Fruit fly (Drosophila melanogaster) whole organism, embryonic: Measurements from ENCODE around the gene GstD11.

Source experiments
- Ada2b ChIP-seq: fragments of 200-800 bp; sonication (Bioruptor generic); IDR thresholded peaks from 2 replicates; pipeline ENCODE4 v1.3.6; 2022; ENCODE audit warnings: missing biosample characterization, missing genetic modification characterization
- B-H1 ChIP-seq: fragments of 200-800 bp; sonication (Bioruptor generic); IDR thresholded peaks from 3 replicates; pipeline ENCODE4 v1.3.6; 2022; ENCODE audit warnings: missing biosample characterization, missing genetic modification characterization
- CG10366 ChIP-seq: fragments of 200-800 bp; sonication (Bioruptor generic); IDR thresholded peaks from 2 replicates; pipeline ENCODE4 v1.3.6; 2022; ENCODE audit warnings: missing biosample characterization, missing genetic modification characterization
- CG12744 ChIP-seq: fragments of 200-800 bp; sonication (Bioruptor generic); optimal IDR thresholded peaks from 2 replicates; lab custom pipeline; 2016; ENCODE audit warnings: missing biosample characterization, missing genetic modification characterization
- CG14860 ChIP-seq: fragments of 200-800 bp; sonication (Bioruptor generic); IDR thresholded peaks from 3 replicates; pipeline ENCODE4 v1.3.6; 2022; ENCODE audit warnings: missing biosample characterization, missing genetic modification characterization; ENCODE audit not compliant: partially characterized antibody
- CG15696 ChIP-seq: fragments of 200-800 bp; sonication (Bioruptor generic); optimal IDR thresholded peaks from 2 replicates; lab custom pipeline; 2019; ENCODE audit warnings: missing biosample characterization, mild to moderate bottlenecking, missing genetic modification characterization, moderate library complexity
- CG17328 ChIP-seq: fragments of 200-800 bp; sonication (Bioruptor generic); IDR thresholded peaks from 2 replicates; pipeline ENCODE4 v1.3.6; 2022; ENCODE audit warnings: missing biosample characterization, missing genetic modification characterization
- CG18599 ChIP-seq: fragments of 200-800 bp; sonication (Bioruptor generic); optimal IDR thresholded peaks from 3 replicates; lab custom pipeline; 2017; ENCODE audit warnings: missing biosample characterization, missing genetic modification characterization, mild to moderate bottlenecking, moderate library complexity, missing genetic modification reagents
- CG33213 ChIP-seq: fragments of 200-800 bp; sonication (Bioruptor generic); optimal IDR thresholded peaks from 3 replicates; lab custom pipeline; 2016; ENCODE audit warnings: missing biosample characterization, missing genetic modification characterization
- CG3407 ChIP-seq: fragments of 200-800 bp; sonication (Bioruptor generic); optimal IDR thresholded peaks from 2 replicates; lab custom pipeline; 2018; ENCODE audit warnings: missing biosample characterization, mild to moderate bottlenecking, missing genetic modification characterization
- CG3847 ChIP-seq: fragments of 200-800 bp; sonication (Bioruptor generic); IDR thresholded peaks from 2 replicates; pipeline ENCODE4 v1.3.6; 2022; ENCODE audit warnings: missing biosample characterization, missing genetic modification characterization
- CG42726 ChIP-seq: fragments of 200-800 bp; sonication (Bioruptor generic); IDR thresholded peaks from 2 replicates; pipeline ENCODE4 v1.3.6; 2022; ENCODE audit warnings: missing biosample characterization, missing genetic modification characterization; ENCODE audit not compliant: partially characterized antibody
- CG4617 ChIP-seq: fragments of 200-800 bp; sonication (Bioruptor generic); optimal IDR thresholded peaks from 3 replicates; lab custom pipeline; 2016; ENCODE audit warnings: missing biosample characterization, missing genetic modification characterization, borderline replicate concordance
- CG6654 ChIP-seq: fragments of 200-800 bp; sonication (Bioruptor generic); optimal IDR thresholded peaks from 2 replicates; lab custom pipeline; 2017; ENCODE audit warnings: missing biosample characterization, mild to moderate bottlenecking, missing genetic modification characterization
- CG6683 ChIP-seq: fragments of 200-800 bp; sonication (Bioruptor generic); optimal IDR thresholded peaks from 2 replicates; lab custom pipeline; 2017; ENCODE audit warnings: missing biosample characterization, mild to moderate bottlenecking, missing genetic modification characterization, missing genetic modification reagents
- CG6689 ChIP-seq: fragments of 200-800 bp; sonication (Bioruptor generic); IDR thresholded peaks from 2 replicates; pipeline ENCODE4 v1.3.6; 2022; ENCODE audit warnings: missing biosample characterization, missing genetic modification characterization
- CG8290 ChIP-seq, 3 experiments: fragments of 200-800 bp; sonication (Bioruptor generic); optimal IDR thresholded peaks; 2 replicates each; lab custom pipeline; 2016 to 2019; ENCODE audit warnings: missing biosample characterization in 3 of 3, missing genetic modification characterization in 3 of 3, mild to moderate bottlenecking in 2 of 3, moderate library complexity in 1 of 3
- CG9797 ChIP-seq: fragments of 200-800 bp; sonication (Bioruptor generic); optimal IDR thresholded peaks from 3 replicates; lab custom pipeline; 2018; ENCODE audit warnings: missing biosample characterization, mild to moderate bottlenecking, missing genetic modification characterization
- CoRest ChIP-seq: fragments of 200-800 bp; sonication (Bioruptor generic); optimal IDR thresholded peaks from 3 replicates; lab custom pipeline; 2018; ENCODE audit warnings: missing biosample characterization, mild to moderate bottlenecking, missing genetic modification characterization, moderate library complexity
- Deaf1 ChIP-seq: fragments of 200-800 bp; optimal IDR thresholded peaks from 3 replicates; lab custom pipeline; 2019; ENCODE audit warnings: missing biosample characterization, mild to moderate bottlenecking, missing genetic modification characterization, moderate library complexity
- Dref ChIP-seq: fragments of 200-800 bp; sonication (Bioruptor generic); IDR thresholded peaks from 2 replicates; pipeline ENCODE4 v1.3.6; 2022; ENCODE audit warnings: missing biosample characterization, missing genetic modification characterization
- Elba2 ChIP-seq: fragments of 200-800 bp; sonication (Bioruptor generic); optimal IDR thresholded peaks from 3 replicates; lab custom pipeline; 2016; ENCODE audit warnings: missing biosample characterization, missing genetic modification characterization
- Gsc ChIP-seq: fragments of 200-800 bp; sonication (Bioruptor generic); IDR thresholded peaks from 2 replicates; pipeline ENCODE4 v1.3.6; 2022; ENCODE audit warnings: missing biosample characterization, missing genetic modification characterization
- Hsf ChIP-seq: fragments of 200-800 bp; sonication (Bioruptor generic); optimal IDR thresholded peaks from 3 replicates; lab custom pipeline; 2016; ENCODE audit warnings: missing biosample characterization, missing genetic modification characterization
- Lhr ChIP-seq: fragments of 200-800 bp; sonication (Bioruptor generic); optimal IDR thresholded peaks from 3 replicates; lab custom pipeline; 2017; ENCODE audit warnings: mild to moderate bottlenecking, missing biosample characterization, missing genetic modification reagents, missing genetic modification characterization
- Rx ChIP-seq: fragments of 200-800 bp; sonication (Bioruptor generic); IDR thresholded peaks from 2 replicates; pipeline ENCODE4 v1.3.6; 2022; ENCODE audit warnings: missing biosample characterization, missing genetic modification characterization
- Stat92E ChIP-seq, 3 experiments: fragments of >200 bp in 2 of 3; fragments of 200-800 bp in 1 of 3; sonication (Bioruptor generic) in 1 of 3; optimal IDR thresholded peaks; 2 replicates each; lab custom pipeline; 2017 to 2019; ENCODE audit warnings: missing biosample characterization in 3 of 3, missing genetic modification characterization in 3 of 3, mild to moderate bottlenecking in 1 of 3, moderate library complexity in 1 of 3
- Tbp ChIP-seq: fragments of >200 bp; optimal IDR thresholded peaks from 2 replicates; lab custom pipeline; 2018; ENCODE audit warnings: missing biosample characterization, missing genetic modification characterization
- abd-A ChIP-seq: fragments of 200-800 bp; sonication (Bioruptor generic); optimal IDR thresholded peaks from 3 replicates; lab custom pipeline; 2019; ENCODE audit warnings: missing biosample characterization, mild to moderate bottlenecking, missing genetic modification characterization, moderate library complexity
- ase ChIP-seq: fragments of 200-800 bp; sonication (Bioruptor generic); IDR thresholded peaks from 3 replicates; pipeline ENCODE4 v1.3.6; 2022; ENCODE audit warnings: missing biosample characterization, missing genetic modification characterization
- az2 ChIP-seq: fragments of 200-800 bp; sonication (Bioruptor generic); optimal IDR thresholded peaks from 3 replicates; lab custom pipeline; 2016; ENCODE audit warnings: missing biosample characterization, missing genetic modification characterization
- danr ChIP-seq: fragments of 200-800 bp; sonication (Bioruptor generic); IDR thresholded peaks from 2 replicates; pipeline ENCODE4 v1.3.6; 2022; ENCODE audit warnings: missing biosample characterization, missing genetic modification characterization
- dmrt99B ChIP-seq: fragments of 200-800 bp; sonication (Bioruptor generic); optimal IDR thresholded peaks from 2 replicates; lab custom pipeline; 2018; ENCODE audit warnings: missing biosample characterization, mild to moderate bottlenecking, missing genetic modification characterization, moderate library complexity
- eve ChIP-seq, 2 experiments: fragments of >200 bp; optimal IDR thresholded peaks; 2 replicates each; lab custom pipeline; 2017; ENCODE audit warnings: missing biosample characterization in 2 of 2, missing genetic modification characterization in 2 of 2
- fru ChIP-seq: fragments of >200 bp; optimal IDR thresholded peaks from 2 replicates; lab custom pipeline; 2017
- gcm ChIP-seq: fragments of 200-800 bp; sonication (Bioruptor generic); optimal IDR thresholded peaks from 2 replicates; lab custom pipeline; 2019; ENCODE audit warnings: missing biosample characterization, mild to moderate bottlenecking, missing genetic modification characterization, moderate library complexity
- gfzf ChIP-seq: fragments of 200-800 bp; sonication (Bioruptor generic); optimal IDR thresholded peaks from 2 replicates; lab custom pipeline; 2016; ENCODE audit warnings: missing biosample characterization, mild to moderate bottlenecking, missing genetic modification characterization, moderate library complexity
- gsb-n ChIP-seq: fragments of 200-800 bp; sonication (Bioruptor generic); optimal IDR thresholded peaks from 3 replicates; lab custom pipeline; 2018; ENCODE audit warnings: missing biosample characterization, mild to moderate bottlenecking, missing genetic modification characterization
- hth ChIP-seq: fragments of >200 bp; optimal IDR thresholded peaks from 2 replicates; lab custom pipeline; 2017; ENCODE audit warnings: inconsistent platforms
- insv ChIP-seq, 2 experiments: fragments of 200-800 bp; sonication (Bioruptor generic); optimal IDR thresholded peaks; 3 replicates each; lab custom pipeline; 2016 to 2018; ENCODE audit warnings: missing biosample characterization in 2 of 2, missing genetic modification characterization in 2 of 2
- jumu ChIP-seq: fragments of 200-800 bp; sonication (Bioruptor generic); optimal IDR thresholded peaks from 3 replicates; lab custom pipeline; 2016; ENCODE audit warnings: missing biosample characterization, missing genetic modification characterization
- nmo ChIP-seq: fragments of 200-800 bp; sonication (Bioruptor generic); optimal IDR thresholded peaks from 2 replicates; lab custom pipeline; 2018; ENCODE audit warnings: missing biosample characterization, mild to moderate bottlenecking, missing genetic modification characterization, moderate library complexity
- ro ChIP-seq: fragments of 200-800 bp; sonication (Bioruptor generic); IDR thresholded peaks from 2 replicates; pipeline ENCODE4 v1.3.6; 2022; ENCODE audit warnings: missing biosample characterization, missing genetic modification characterization
- row ChIP-seq: fragments of 200-800 bp; sonication (Bioruptor generic); IDR thresholded peaks from 3 replicates; pipeline ENCODE4 v1.3.6; 2022; ENCODE audit warnings: missing biosample characterization, missing genetic modification characterization
- shn ChIP-seq: fragments of 200-800 bp; sonication (Bioruptor generic); optimal IDR thresholded peaks from 3 replicates; lab custom pipeline; 2016; ENCODE audit warnings: missing biosample characterization, missing genetic modification characterization
- slp2 ChIP-seq: fragments of 200-800 bp; sonication (Bioruptor generic); optimal IDR thresholded peaks from 2 replicates; lab custom pipeline; 2016; ENCODE audit warnings: missing biosample characterization, missing genetic modification characterization
- sqz ChIP-seq: fragments of 200-800 bp; sonication (Bioruptor generic); optimal IDR thresholded peaks from 3 replicates; lab custom pipeline; 2018; ENCODE audit warnings: missing biosample characterization, mild to moderate bottlenecking, missing genetic modification characterization
- usp ChIP-seq: fragments of >200 bp; optimal IDR thresholded peaks from 2 replicates; lab custom pipeline; 2017; ENCODE audit warnings: missing biosample characterization, missing genetic modification characterization
- z ChIP-seq: fragments of 200-800 bp; sonication (Bioruptor generic); IDR thresholded peaks from 3 replicates; pipeline ENCODE4 v1.3.6; 2022; ENCODE audit warnings: missing biosample characterization, missing genetic modification characterization

The GstD11 gene

dm6 chr3R:12406235-12407196 lies 23.4 kb downstream of the GstD11 start, which contains the start of gene CG5167 (continued):
- no peak for TF ChIP-seq CG42726 (GFP tag; lab: Robert Waterston, UW)
- no peak for TF ChIP-seq CG10366 (GFP tag; lab: Robert Waterston, UW)
- peak; percentile 50 for TF ChIP-seq Deaf1 (tag; lab: Kevin White, UChicago)
- no peak for TF ChIP-seq fru (lab: Kevin White, UChicago)
- peak; percentile 11; the same call in 1 of the 3 replicates for TF ChIP-seq B-H1
- no peak for TF ChIP-seq ase (GFP tag; lab: Robert Waterston, UW)
- no peak for TF ChIP-seq CG3407 (GFP tag; lab: Kevin White, UChicago)
- TF ChIP-seq CoRest = peak; percentile 45
- no peak for TF ChIP-seq Tbp (GFP tag; lab: Kevin White, UChicago)
- TF ChIP-seq CG8290 (GFP tag; optimal IDR thresholded peaks at IDR 0.05; lab: Kevin White, UChicago) = peak; percentile 61
- TF ChIP-seq CG8290 (tag; optimal IDR thresholded peaks at IDR 0.05; lab: Kevin White, UChicago) = peak in 1 of 2 experiments; percentile 29
- peak; percentile 67 for TF ChIP-seq CG18599
- TF ChIP-seq sqz (GFP tag; lab: Kevin White, UChicago) = peak; percentile 2
- TF ChIP-seq gfzf = no peak
- TF ChIP-seq CG12744 (GFP tag; lab: Kevin White, UChicago) = no peak
- no peak for TF ChIP-seq CG6689 (GFP tag; lab: Robert Waterston, UW)
- TF ChIP-seq Hsf (GFP tag; lab: Kevin White, UChicago) = no peak
- peak; percentile 37 for TF ChIP-seq az2 (GFP tag; lab: Kevin White, UChicago)
- TF ChIP-seq CG15696 = peak; percentile 39
- TF ChIP-seq Stat92E (GFP tag; optimal IDR thresholded peaks at IDR 0.05; lab: Kevin White, UChicago) = no peak
- no peak for TF ChIP-seq jumu (GFP tag; lab: Kevin White, UChicago)
- TF ChIP-seq Gsc (GFP tag; lab: Robert Waterston, UW) = no peak
- TF ChIP-seq danr (GFP tag; lab: Robert Waterston, UW) = no peak
- no peak for TF ChIP-seq dmrt99B (tag; lab: Kevin White, UChicago)
- no peak for TF ChIP-seq CG14860 (GFP tag; lab: Robert Waterston, UW)
- no peak for TF ChIP-seq CG33213
- peak; percentile 22 for TF ChIP-seq nmo (GFP tag; lab: Kevin White, UChicago)
- no peak for TF ChIP-seq usp
- TF ChIP-seq CG3847 (GFP tag; lab: Robert Waterston, UW) = no peak
- peak; percentile 19 for TF ChIP-seq gcm (GFP tag; lab: Kevin White, UChicago)
- peak in 1 of 2 experiments; percentile 4 for TF ChIP-seq insv (GFP tag; optimal IDR thresholded peaks at IDR 0.05; lab: Kevin White, UChicago)
- no peak for TF ChIP-seq z (GFP tag; lab: Robert Waterston, UW)
- TF ChIP-seq Lhr = no peak
- TF ChIP-seq eve (GFP tag; optimal IDR thresholded peaks at IDR 0.05; lab: Kevin White, UChicago) = no peak
- no peak for TF ChIP-seq CG6654 (GFP tag; lab: Kevin White, UChicago)
- no peak for TF ChIP-seq Rx (GFP tag; lab: Robert Waterston, UW)
- no peak for TF ChIP-seq Elba2 (GFP tag; lab: Kevin White, UChicago)
- no peak for TF ChIP-seq CG4617 (GFP tag; lab: Kevin White, UChicago)
- peak; percentile 49 for TF ChIP-seq Dref (GFP tag; lab: Robert Waterston, UW)
- no peak for TF ChIP-seq shn
- TF ChIP-seq ro (GFP tag; lab: Robert Waterston, UW) = no peak
- peak; percentile 54 for TF ChIP-seq CG17328 (GFP tag; lab: Robert Waterston, UW)
- peak; percentile 70 for TF ChIP-seq row
- no peak for TF ChIP-seq slp2
- TF ChIP-seq CG9797 (GFP tag; lab: Kevin White, UChicago) = no peak
- no peak for TF ChIP-seq abd-A (tag; lab: Kevin White, UChicago)
- no peak for TF ChIP-seq CG6683 (GFP tag; lab: Kevin White, UChicago)
- TF ChIP-seq gsb-n = peak; percentile 7
- TF ChIP-seq Ada2b (GFP tag; lab: Robert Waterston, UW) = no peak
- TF ChIP-seq hth = no peak
